Worm (Caenorhabditis elegans) whole organism, L3 larva: ENCODE measurements around the gene rtfo-1.
A peak's percentile ranks its signal among the peaks of the same experiment; 100 is the strongest.

ENCODE experiments used
- R02D3.7 ChIP-seq: fragments of 150-350 bp; optimal IDR thresholded peaks from 2 replicates; lab custom pipeline; 2014; ENCODE audit warnings: missing biosample characterization, missing genetic modification characterization
- ZK546.5 ChIP-seq: sonication (generic microtip); optimal IDR thresholded peaks from 2 replicates; lab custom pipeline; 2017; ENCODE audit warnings: missing biosample characterization, missing genetic modification characterization
- aly-2 ChIP-seq: fragments of 150-350 bp; optimal IDR thresholded peaks from 2 replicates; lab custom pipeline; 2014; ENCODE audit warnings: missing biosample characterization, missing genetic modification characterization
- ama-1 ChIP-seq: fragments of 150-350 bp; optimal IDR thresholded peaks from 2 replicates; lab custom pipeline; 2018
- ceh-16 ChIP-seq: sonication (generic microtip); optimal IDR thresholded peaks from 2 replicates; lab custom pipeline; 2017; ENCODE audit warnings: missing biosample characterization, missing genetic modification characterization
- ceh-82 ChIP-seq: fragments of 150-350 bp; optimal IDR thresholded peaks from 2 replicates; lab custom pipeline; 2014; ENCODE audit warnings: missing biosample characterization, missing genetic modification characterization
- ceh-9 ChIP-seq: sonication (generic microtip); optimal IDR thresholded peaks from 2 replicates; lab custom pipeline; 2018; ENCODE audit warnings: missing biosample characterization, missing genetic modification characterization
- daf-12 ChIP-seq: fragments of 150-350 bp; optimal IDR thresholded peaks from 2 replicates; lab custom pipeline; 2014; ENCODE audit warnings: missing biosample characterization, missing genetic modification reagents, missing genetic modification characterization
- egl-27 ChIP-seq: sonication (generic microtip); optimal IDR thresholded peaks from 4 replicates; lab custom pipeline; 2017; ENCODE audit warnings: missing biosample characterization, missing genetic modification reagents, missing genetic modification characterization
- egl-5 ChIP-seq: fragments of 150-350 bp; optimal IDR thresholded peaks from 2 replicates; lab custom pipeline; 2017; ENCODE audit warnings: missing biosample characterization, missing genetic modification reagents, missing genetic modification characterization, inconsistent platforms
- elt-1 ChIP-seq: fragments of 150-350 bp; optimal IDR thresholded peaks from 2 replicates; lab custom pipeline; 2014; ENCODE audit warnings: missing biosample characterization, missing genetic modification characterization
- elt-2 ChIP-seq: sonication (generic microtip); optimal IDR thresholded peaks from 2 replicates; lab custom pipeline; 2016; ENCODE audit warnings: missing genetic modification reagents, mild to moderate bottlenecking, missing genetic modification characterization, missing compliant biosample characterization
- elt-3 ChIP-seq, 3 experiments: fragments of 150-350 bp in 1 of 3; sonication (generic microtip) in 2 of 3; optimal IDR thresholded peaks; 2 replicates in 2 of 3; 4 replicates in 1 of 3; lab custom pipeline; 2014 to 2017; ENCODE audit warnings: missing biosample characterization in 3 of 3, missing genetic modification characterization in 3 of 3
- eor-1 ChIP-seq, 2 experiments: fragments of 150-350 bp; optimal IDR thresholded peaks; 2 replicates each; lab custom pipeline; 2014 to 2018; ENCODE audit warnings: missing biosample characterization in 2 of 2, missing genetic modification characterization in 2 of 2
- fkh-10 ChIP-seq: sonication (generic microtip); optimal IDR thresholded peaks from 2 replicates; lab custom pipeline; 2017; ENCODE audit warnings: missing biosample characterization, missing genetic modification reagents, missing genetic modification characterization
- fkh-2 ChIP-seq: fragments of 150-350 bp; optimal IDR thresholded peaks from 2 replicates; lab custom pipeline; 2014; ENCODE audit warnings: missing biosample characterization, missing genetic modification reagents, missing genetic modification characterization
- fos-1 ChIP-seq: fragments of 150-350 bp; optimal IDR thresholded peaks from 2 replicates; lab custom pipeline; 2014; ENCODE audit warnings: missing biosample characterization, missing genetic modification characterization
- hmg-11 ChIP-seq: sonication (generic microtip); optimal IDR thresholded peaks from 2 replicates; lab custom pipeline; 2016; ENCODE audit warnings: missing genetic modification characterization, missing compliant biosample characterization
- jun-1 ChIP-seq: fragments of 150-350 bp; optimal IDR thresholded peaks from 2 replicates; lab custom pipeline; 2014; ENCODE audit warnings: missing biosample characterization, missing genetic modification reagents, missing genetic modification characterization
- lin-15B ChIP-seq: fragments of 150-350 bp; optimal IDR thresholded peaks from 2 replicates; lab custom pipeline; 2014; ENCODE audit warnings: missing biosample characterization, missing genetic modification characterization
- lin-39 ChIP-seq: fragments of 150-350 bp; optimal IDR thresholded peaks from 2 replicates; lab custom pipeline; 2018; ENCODE audit warnings: missing biosample characterization, missing genetic modification reagents, missing genetic modification characterization
- lsy-12 ChIP-seq: sonication (generic microtip); optimal IDR thresholded peaks from 2 replicates; lab custom pipeline; 2016; ENCODE audit warnings: mild to moderate bottlenecking, missing genetic modification characterization, missing compliant biosample characterization
- mdl-1 ChIP-seq: fragments of 150-350 bp; optimal IDR thresholded peaks from 2 replicates; lab custom pipeline; 2014; ENCODE audit warnings: missing biosample characterization, missing genetic modification characterization
- mml-1 ChIP-seq: fragments of 150-350 bp; sonication (generic microtip); optimal IDR thresholded peaks from 3 replicates; lab custom pipeline; 2014; ENCODE audit warnings: missing biosample characterization, missing genetic modification characterization
- nfya-1 ChIP-seq: sonication (generic microtip); optimal IDR thresholded peaks from 2 replicates; lab custom pipeline; 2017; ENCODE audit warnings: missing genetic modification characterization, mild to moderate bottlenecking, missing compliant biosample characterization, antibody characterized with exemption, moderate library complexity; ENCODE audit not compliant: insufficient read depth
- nhr-11 ChIP-seq: fragments of 150-350 bp; optimal IDR thresholded peaks from 2 replicates; lab custom pipeline; 2014; ENCODE audit warnings: missing biosample characterization, missing genetic modification characterization
- nhr-12 ChIP-seq: fragments of 150-350 bp; optimal IDR thresholded peaks from 2 replicates; lab custom pipeline; 2014; ENCODE audit warnings: missing biosample characterization, missing genetic modification characterization
- nhr-23 ChIP-seq: fragments of 150-350 bp; optimal IDR thresholded peaks from 2 replicates; lab custom pipeline; 2014; ENCODE audit warnings: missing biosample characterization, missing genetic modification reagents, missing genetic modification characterization
- nhr-237 ChIP-seq: fragments of 150-350 bp; optimal IDR thresholded peaks from 2 replicates; lab custom pipeline; 2014; ENCODE audit warnings: missing biosample characterization, missing genetic modification characterization
- nhr-25 ChIP-seq: sonication (generic microtip); optimal IDR thresholded peaks from 2 replicates; lab custom pipeline; 2017; ENCODE audit warnings: missing biosample characterization, missing genetic modification characterization
- nhr-28 ChIP-seq: fragments of 150-350 bp; optimal IDR thresholded peaks from 2 replicates; lab custom pipeline; 2014; ENCODE audit warnings: missing biosample characterization, missing genetic modification characterization
- nhr-43 ChIP-seq: sonication (generic microtip); optimal IDR thresholded peaks from 2 replicates; lab custom pipeline; 2016; ENCODE audit warnings: mild to moderate bottlenecking, missing genetic modification characterization, missing compliant biosample characterization; ENCODE audit not compliant: poor library complexity, severe bottlenecking
- nhr-67 ChIP-seq: fragments of 150-350 bp; optimal IDR thresholded peaks from 2 replicates; lab custom pipeline; 2014; ENCODE audit warnings: missing biosample characterization, missing genetic modification characterization
- nhr-77 ChIP-seq: fragments of 150-350 bp; optimal IDR thresholded peaks from 2 replicates; lab custom pipeline; 2014; ENCODE audit warnings: missing biosample characterization, missing genetic modification characterization
- pha-4 ChIP-seq: fragments of 150-350 bp; optimal IDR thresholded peaks from 2 replicates; lab custom pipeline; 2014; ENCODE audit warnings: missing biosample characterization, missing genetic modification reagents, missing genetic modification characterization
- pqm-1 ChIP-seq: fragments of 150-350 bp; optimal IDR thresholded peaks from 2 replicates; lab custom pipeline; 2017; ENCODE audit warnings: missing biosample characterization, missing genetic modification characterization, inconsistent platforms
- sea-2 ChIP-seq: fragments of 150-350 bp; sonication (generic microtip); optimal IDR thresholded peaks from 4 replicates; lab custom pipeline; 2014; ENCODE audit warnings: missing biosample characterization, missing genetic modification reagents, missing genetic modification characterization
- skn-1 ChIP-seq: fragments of 150-350 bp; optimal IDR thresholded peaks from 2 replicates; lab custom pipeline; 2014; ENCODE audit warnings: missing biosample characterization, missing genetic modification characterization
- snpc-4 ChIP-seq: fragments of 150-350 bp; optimal IDR thresholded peaks from 2 replicates; lab custom pipeline; 2014; ENCODE audit warnings: missing biosample characterization, missing genetic modification characterization
- unc-62 ChIP-seq: fragments of 150-350 bp; sonication (generic microtip); optimal IDR thresholded peaks from 4 replicates; lab custom pipeline; 2014; ENCODE audit warnings: missing biosample characterization, missing genetic modification reagents, missing genetic modification characterization
- ztf-11 ChIP-seq: fragments of 150-350 bp; optimal IDR thresholded peaks from 2 replicates; lab custom pipeline; 2014; ENCODE audit warnings: missing biosample characterization, missing genetic modification characterization
- ztf-4 ChIP-seq: fragments of 150-350 bp; optimal IDR thresholded peaks from 2 replicates; lab custom pipeline; 2014; ENCODE audit warnings: missing biosample characterization, missing genetic modification characterization

The rtfo-1 gene

DNA sequence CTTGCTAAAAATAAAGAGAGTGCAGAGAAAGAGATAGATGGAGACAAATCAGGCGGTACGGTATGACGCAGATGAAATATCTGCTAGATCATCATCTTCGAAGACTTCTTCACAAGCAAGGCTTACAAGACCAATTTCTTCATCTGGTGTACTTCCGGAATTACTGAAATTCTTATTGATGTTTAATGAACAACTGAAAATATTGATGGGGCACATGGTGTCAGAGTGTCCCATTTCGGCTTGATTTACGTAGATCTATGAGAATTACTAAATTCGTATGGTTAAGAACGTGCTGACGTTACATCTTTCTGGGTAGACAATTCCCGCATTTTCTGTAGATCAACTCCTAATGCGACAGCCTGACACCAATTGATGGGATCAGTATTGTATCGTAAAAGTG lies 25.8 kb downstream of the rtfo-1 start:
- TF ChIP-seq hmg-11 (tag; lab: Kevin White, UChicago) (no peak), nhr-237 (no peak), snpc-4 (tag; lab: Kevin White, UChicago) (no peak), nhr-25 (tag; lab: Kevin White, UChicago) (no peak), pha-4 (tag; lab: Kevin White, UChicago) (no peak), egl-5 (tag; lab: Kevin White, UChicago) (no peak), elt-3 (tag; optimal IDR thresholded peaks at IDR 0.05; lab: Kevin White, UChicago) (no peak), nfya-1 (no peak), eor-1 (tag; optimal IDR thresholded peaks at IDR 0.05; lab: Kevin White, UChicago) (no peak), fkh-2 (no peak), ZK546.5 (tag; lab: Kevin White, UChicago) (no peak), R02D3.7 (no peak), lin-15B (tag; lab: Kevin White, UChicago) (no peak), lsy-12 (tag; lab: Kevin White, UChicago) (no peak), fos-1 (tag; lab: Kevin White, UChicago) (no peak), nhr-12 (tag; lab: Kevin White, UChicago) (no peak), pqm-1 (tag; lab: Kevin White, UChicago) (no peak)

DNA sequence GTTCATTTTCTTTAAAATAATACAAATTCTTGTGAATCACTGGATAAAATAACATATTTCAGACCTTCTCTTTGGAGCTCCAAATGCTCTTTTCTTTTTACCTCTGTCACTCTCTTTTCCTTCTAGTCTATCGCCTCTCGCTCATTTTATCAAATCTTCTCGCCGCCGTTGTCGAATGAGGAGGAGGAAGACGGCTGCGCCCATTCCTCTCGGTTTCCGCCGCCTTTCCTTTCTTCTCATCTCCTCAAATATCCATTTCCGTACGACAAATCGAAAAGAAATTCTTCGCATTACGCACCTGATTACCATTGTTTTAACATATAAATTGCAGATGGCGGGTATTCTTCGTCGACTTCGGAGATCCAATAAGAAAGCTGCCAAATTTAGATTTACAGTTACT lies 32.1 kb downstream of the rtfo-1 start, which contains the start of gene ehbp-1:
Gene ehbp-1, plus strand, starts transcription at position 332 of the 400 bp plus-strand sequence.
- peak; percentile 32 for TF ChIP-seq fkh-10 (GFP tag; lab: Kevin White, UChicago)
- TF ChIP-seq daf-12 (tag; lab: Kevin White, UChicago): no peak
- TF ChIP-seq hmg-11 (tag; lab: Kevin White, UChicago): no peak
- TF ChIP-seq nfya-1: peak; percentile 34

DNA sequence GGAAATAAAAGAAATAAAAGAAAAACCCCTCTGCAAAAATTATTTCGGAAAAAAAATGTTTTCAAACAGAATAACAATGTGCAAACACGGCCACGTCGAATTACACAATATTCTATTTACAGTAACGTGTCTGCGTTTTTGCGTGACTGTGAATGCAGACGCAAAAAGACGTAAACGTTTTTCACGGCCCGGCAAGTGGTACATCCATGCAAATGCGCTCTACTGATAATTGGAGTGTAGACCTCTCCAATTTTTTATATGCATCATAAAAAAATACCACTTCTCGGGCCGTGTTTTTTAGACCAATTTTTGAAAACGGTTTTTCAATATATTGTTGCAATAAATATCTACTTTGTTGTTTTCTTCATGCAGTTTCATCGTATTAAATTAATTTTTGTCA lies 33.0 kb downstream of the rtfo-1 start, which contains the start of gene nstp-10:
Gene nstp-10, minus strand, starts transcription at position 378 of the 400 bp plus-strand sequence.
- peak; percentile 25 for TF ChIP-seq nfya-1
- peak; percentile 18 for TF ChIP-seq nhr-23 (tag; lab: Kevin White, UChicago)
- TF ChIP-seq snpc-4 (tag; lab: Kevin White, UChicago): peak; percentile 24
- TF ChIP-seq lin-15B (tag; lab: Kevin White, UChicago): peak; percentile 18
- no peak for TF ChIP-seq nhr-77 (tag; lab: Kevin White, UChicago)
- TF ChIP-seq lin-39: no peak
- TF ChIP-seq elt-1 (tag; lab: Kevin White, UChicago): no peak
- TF ChIP-seq pha-4 (tag; lab: Kevin White, UChicago): peak; percentile 54
- TF ChIP-seq elt-2 (tag; lab: Kevin White, UChicago): peak; percentile 3
- peak; percentile 22 for TF ChIP-seq nhr-25 (tag; lab: Kevin White, UChicago)

DNA sequence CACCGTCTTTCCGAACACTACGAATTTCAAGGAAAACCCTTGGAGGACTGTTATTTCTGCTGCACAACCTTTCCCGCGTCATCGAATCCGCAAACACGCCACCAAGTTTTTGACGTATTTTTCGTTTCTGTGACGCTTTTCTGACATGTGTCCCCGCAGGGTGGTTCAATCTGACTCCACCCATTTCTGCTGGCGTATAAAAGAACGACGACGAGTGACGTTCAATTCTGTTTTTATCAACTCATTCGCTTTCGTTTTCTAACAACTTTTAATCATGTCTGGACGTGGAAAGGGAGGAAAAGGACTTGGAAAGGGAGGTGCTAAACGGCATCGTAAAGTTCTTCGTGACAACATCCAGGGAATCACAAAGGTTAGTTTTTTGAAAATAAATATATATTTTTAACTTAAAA lies 35.6 kb downstream of the rtfo-1 start, which contains the start of gene his-37:
Gene his-37, plus strand, starts transcription at position 246 of the 410 bp plus-strand sequence.
- TF ChIP-seq nhr-77 (tag; lab: Kevin White, UChicago) (peak; percentile 92), skn-1 (tag; lab: Kevin White, UChicago) (peak; percentile 89), fos-1 (tag; lab: Kevin White, UChicago) (peak; percentile 95), eor-1 (tag; optimal IDR thresholded peaks at IDR 0.05; lab: Kevin White, UChicago) (peak; percentile 84 to 86), nhr-12 (tag; lab: Kevin White, UChicago) (no peak), nhr-23 (tag; lab: Kevin White, UChicago) (peak; percentile 100), mdl-1 (tag; lab: Kevin White, UChicago) (peak; percentile 52), lin-15B (tag; lab: Kevin White, UChicago) (peak; percentile 95), ceh-82 (tag; lab: Kevin White, UChicago) (peak; percentile 92), nhr-11 (peak; percentile 99), egl-5 (tag; lab: Kevin White, UChicago) (peak; percentile 87), ama-1 (lab: Kevin White, UChicago) (peak; percentile 88), elt-3 (tag; optimal IDR thresholded peaks at IDR 0.05; lab: Kevin White, UChicago) (peak; percentile 76 to 98 (median 96)), egl-27 (tag; lab: Kevin White, UChicago) (peak; percentile 90), pqm-1 (tag; lab: Kevin White, UChicago) (peak; percentile 90), nfya-1 (peak; percentile 98), ztf-4 (tag; lab: Kevin White, UChicago) (peak; percentile 91), ztf-11 (tag; lab: Kevin White, UChicago) (peak; percentile 40), snpc-4 (tag; lab: Kevin White, UChicago) (peak; percentile 96), lin-39 (peak; percentile 97), elt-1 (tag; lab: Kevin White, UChicago) (peak; percentile 88), sea-2 (GFP tag; lab: Kevin White, UChicago) (peak; percentile 94), unc-62 (GFP tag; lab: Kevin White, UChicago) (peak; percentile 97), ceh-16 (tag; lab: Kevin White, UChicago) (peak; percentile 72), nhr-43 (peak; percentile 98), nhr-67 (no peak), nhr-237 (no peak), nhr-25 (tag; lab: Kevin White, UChicago) (peak; percentile 100), ceh-9 (tag; lab: Kevin White, UChicago) (no peak), ZK546.5 (tag; lab: Kevin White, UChicago) (peak; percentile 44), elt-2 (tag; lab: Kevin White, UChicago) (peak; percentile 94), pha-4 (tag; lab: Kevin White, UChicago) (peak; percentile 98), hmg-11 (tag; lab: Kevin White, UChicago) (peak; percentile 91), nhr-28 (peak; percentile 71), fkh-2 (peak; percentile 73), mml-1 (no peak), aly-2 (tag; lab: Kevin White, UChicago) (peak; percentile 64), R02D3.7 (peak; percentile 89), fkh-10 (GFP tag; lab: Kevin White, UChicago) (peak; percentile 99), lsy-12 (tag; lab: Kevin White, UChicago) (peak; percentile 99), jun-1 (tag; lab: Kevin White, UChicago) (peak; percentile 98)
